Fruit fly (Drosophila melanogaster) whole organism, prepupa: ENCODE measurements around the gene CG44837.

Source experiments
- CG4318 ChIP-seq: fragments of 200-800 bp; sonication (Bioruptor generic); optimal IDR thresholded peaks from 3 replicates; lab custom pipeline; 2017; ENCODE audit warnings: missing biosample characterization, mild to moderate bottlenecking, missing genetic modification characterization
- CG6276 ChIP-seq: fragments of 200-800 bp; sonication (Bioruptor generic); optimal IDR thresholded peaks from 2 replicates; lab custom pipeline; 2017; ENCODE audit warnings: missing biosample characterization, mild to moderate bottlenecking, missing genetic modification characterization
- CG6792 ChIP-seq: fragments of 200-800 bp; sonication (Bioruptor generic); optimal IDR thresholded peaks from 3 replicates; lab custom pipeline; 2016; ENCODE audit warnings: missing biosample characterization, missing genetic modification characterization
- CG7368 ChIP-seq: fragments of 200-800 bp; sonication (Bioruptor generic); optimal IDR thresholded peaks from 3 replicates; lab custom pipeline; 2016; ENCODE audit warnings: missing biosample characterization, missing genetic modification characterization
- Gug ChIP-seq: fragments of 200-800 bp; sonication (Bioruptor generic); IDR thresholded peaks from 2 replicates; pipeline ENCODE4 v1.3.6; 2022; ENCODE audit warnings: missing biosample characterization, missing genetic modification characterization
- ss ChIP-seq, 2 experiments: fragments of 200-800 bp; sonication (Bioruptor generic); optimal IDR thresholded peaks; 2 replicates in 1 of 2; 3 replicates in 1 of 2; lab custom pipeline; 2017 to 2018; ENCODE audit warnings: mild to moderate bottlenecking in 2 of 2, missing biosample characterization in 2 of 2, missing genetic modification characterization in 2 of 2, moderate library complexity in 1 of 2

- TF ChIP-seq ss (GFP tag; optimal IDR thresholded peaks at IDR 0.05; lab: Kevin White, UChicago) = no peak
- TF ChIP-seq CG7368 (GFP tag; lab: Kevin White, UChicago) = no peak
- TF ChIP-seq CG6792 (GFP tag; lab: Kevin White, UChicago) = no peak
- no peak for TF ChIP-seq CG6276 (GFP tag; lab: Kevin White, UChicago)
- TF ChIP-seq Gug (GFP tag; lab: Robert Waterston, UW) = no peak
- no peak for TF ChIP-seq CG4318
Observed at dm6 chr3L:11984606-11985005, 45.9 kb upstream of the CG44837 start, which contains the start of gene CG6938.
